Worm (Caenorhabditis elegans) whole organism, L4 larva: ENCODE results near the gene parp-2.

Experiments used
- ceh-28 ChIP-seq: fragments of 150-350 bp; optimal IDR thresholded peaks from 2 replicates; lab custom pipeline; 2014; ENCODE audit warnings: missing biosample characterization, missing genetic modification reagents, missing genetic modification characterization
- ceh-32 ChIP-seq: sonication (generic microtip); optimal IDR thresholded peaks from 2 replicates; lab custom pipeline; 2016; ENCODE audit warnings: mild to moderate bottlenecking, missing genetic modification characterization, missing compliant biosample characterization; ENCODE audit not compliant: poor library complexity
- ces-1 ChIP-seq: fragments of 150-350 bp; sonication (generic microtip); optimal IDR thresholded peaks from 4 replicates; lab custom pipeline; 2014; ENCODE audit warnings: missing biosample characterization, missing genetic modification reagents, missing genetic modification characterization
- duxl-1 ChIP-seq: sonication (generic microtip); optimal IDR thresholded peaks from 2 replicates; lab custom pipeline; 2016; ENCODE audit warnings: mild to moderate bottlenecking, missing genetic modification characterization, moderate library complexity, missing compliant biosample characterization; ENCODE audit not compliant: poor library complexity
- lin-13 ChIP-seq: fragments of 150-350 bp; optimal IDR thresholded peaks from 2 replicates; lab custom pipeline; 2014; ENCODE audit warnings: missing biosample characterization, missing genetic modification reagents, missing genetic modification characterization
- skn-1 ChIP-seq: fragments of 150-350 bp; optimal IDR thresholded peaks from 2 replicates; lab custom pipeline; 2014; ENCODE audit warnings: missing biosample characterization, missing genetic modification characterization
- unc-130 ChIP-seq: sonication (generic microtip); optimal IDR thresholded peaks from 2 replicates; lab custom pipeline; 2016; ENCODE audit warnings: missing genetic modification reagents, missing genetic modification characterization, missing compliant biosample characterization
- unc-62 ChIP-seq, 3 experiments: fragments of 150-350 bp in 1 of 3; sonication (generic microtip); optimal IDR thresholded peaks in 2 of 3; peaks in 1 of 3; 1 replicate in 1 of 3; 2 replicates in 2 of 3; lab custom pipeline; 2014 to 2017; ENCODE audit warnings: missing biosample characterization in 3 of 3, missing genetic modification characterization in 3 of 3, missing genetic modification reagents in 3 of 3, missing genotype in 1 of 3

- TF ChIP-seq unc-130 (GFP tag; lab: Kevin White, UChicago) (no peak), duxl-1 (tag; lab: Kevin White, UChicago) (no peak), skn-1 (tag; lab: Kevin White, UChicago) (no peak), ceh-28 (no peak), ces-1 (GFP tag; lab: Kevin White, UChicago) (no peak), unc-62 (GFP tag; optimal IDR thresholded peaks at IDR 0.05 in 1 of 2; lab: Kevin White, UChicago) (peak in 1 of 2 experiments; percentile 69), unc-62 (tag; optimal IDR thresholded peaks at IDR 0.05; lab: Kevin White, UChicago) (no peak), ceh-32 (tag; lab: Kevin White, UChicago) (no peak), lin-13 (GFP tag; lab: Kevin White, UChicago) (no peak)
Measured at ce11 chrII:9604063-9604462, 11.2 kb downstream of the parp-2 start.
